Fruit fly (Drosophila melanogaster) whole organism, embryonic: ENCODE data around the gene Cyp4ac3.

Experiments used
- C15 ChIP-seq: fragments of 200-800 bp; sonication (Bioruptor generic); IDR thresholded peaks from 3 replicates; pipeline ENCODE4 v1.3.6; 2022; ENCODE audit warnings: missing biosample characterization, missing genetic modification characterization
- CG10209 ChIP-seq: fragments of 200-800 bp; sonication (Bioruptor generic); optimal IDR thresholded peaks from 3 replicates; lab custom pipeline; 2017; ENCODE audit warnings: missing biosample characterization, mild to moderate bottlenecking, missing genetic modification characterization, missing genetic modification reagents
- CG1024 ChIP-seq: fragments of 200-800 bp; sonication (Bioruptor generic); IDR thresholded peaks from 2 replicates; pipeline ENCODE4 v1.3.6; 2022; ENCODE audit warnings: missing biosample characterization, missing genetic modification characterization
- CG10267 ChIP-seq: fragments of 200-800 bp; sonication (Bioruptor generic); optimal IDR thresholded peaks from 2 replicates; lab custom pipeline; 2018; ENCODE audit warnings: missing biosample characterization, mild to moderate bottlenecking, missing genetic modification characterization, moderate library complexity
- CG10321 ChIP-seq: fragments of 200-800 bp; sonication (Bioruptor generic); IDR thresholded peaks from 2 replicates; pipeline ENCODE4 v1.3.6; 2022; ENCODE audit warnings: missing biosample characterization, missing genetic modification characterization
- CG11504 ChIP-seq: fragments of 200-800 bp; sonication (Bioruptor generic); optimal IDR thresholded peaks from 3 replicates; lab custom pipeline; 2019; ENCODE audit warnings: missing biosample characterization, mild to moderate bottlenecking, missing genetic modification characterization, moderate library complexity
- CG13296 ChIP-seq: fragments of 200-800 bp; sonication (Bioruptor generic); optimal IDR thresholded peaks from 3 replicates; lab custom pipeline; 2018; ENCODE audit warnings: missing biosample characterization, mild to moderate bottlenecking, missing genetic modification characterization
- CG14667 ChIP-seq: fragments of 200-800 bp; sonication (Bioruptor generic); IDR thresholded peaks from 2 replicates; pipeline ENCODE4 v1.3.6; 2022; ENCODE audit warnings: missing biosample characterization, missing genetic modification characterization
- CG15269 ChIP-seq: fragments of 200-800 bp; sonication (Bioruptor generic); optimal IDR thresholded peaks from 2 replicates; lab custom pipeline; 2018; ENCODE audit warnings: missing biosample characterization, mild to moderate bottlenecking, missing genetic modification characterization, moderate library complexity
- CG15514 ChIP-seq: fragments of 200-800 bp; sonication (Bioruptor generic); optimal IDR thresholded peaks from 3 replicates; lab custom pipeline; 2017; ENCODE audit warnings: missing biosample characterization, missing genetic modification characterization, mild to moderate bottlenecking, moderate library complexity, missing genetic modification reagents
- CG16815 ChIP-seq: fragments of 200-800 bp; sonication (Bioruptor generic); optimal IDR thresholded peaks from 3 replicates; lab custom pipeline; 2017; ENCODE audit warnings: missing biosample characterization, mild to moderate bottlenecking, missing genetic modification characterization
- CG2120 ChIP-seq: fragments of 200-800 bp; sonication (Bioruptor generic); optimal IDR thresholded peaks from 3 replicates; lab custom pipeline; 2016; ENCODE audit warnings: missing biosample characterization, missing genetic modification characterization
- CG2875 ChIP-seq: fragments of 200-800 bp; sonication (Bioruptor generic); optimal IDR thresholded peaks from 2 replicates; lab custom pipeline; 2017; ENCODE audit warnings: missing biosample characterization, mild to moderate bottlenecking, missing genetic modification characterization, missing genetic modification reagents
- CG3065 ChIP-seq: fragments of 200-800 bp; sonication (Bioruptor generic); optimal IDR thresholded peaks from 2 replicates; lab custom pipeline; 2016; ENCODE audit warnings: missing biosample characterization, missing genetic modification characterization
- CG4707 ChIP-seq: fragments of 200-800 bp; sonication (Bioruptor generic); optimal IDR thresholded peaks from 2 replicates; lab custom pipeline; 2018; ENCODE audit warnings: missing biosample characterization, mild to moderate bottlenecking, missing genetic modification characterization, moderate library complexity
- CG5180 ChIP-seq: fragments of 200-800 bp; sonication (Bioruptor generic); optimal IDR thresholded peaks from 3 replicates; lab custom pipeline; 2017; ENCODE audit warnings: missing biosample characterization, missing genetic modification characterization, mild to moderate bottlenecking, moderate library complexity, missing genetic modification reagents
- CG6689 ChIP-seq: fragments of 200-800 bp; sonication (Bioruptor generic); IDR thresholded peaks from 2 replicates; pipeline ENCODE4 v1.3.6; 2022; ENCODE audit warnings: missing biosample characterization, missing genetic modification characterization
- CG6791 ChIP-seq: fragments of 200-800 bp; sonication (Bioruptor generic); IDR thresholded peaks from 3 replicates; pipeline ENCODE4 v1.3.6; 2022; ENCODE audit warnings: missing biosample characterization, missing genetic modification characterization; ENCODE audit not compliant: partially characterized antibody
- CG7987 ChIP-seq: fragments of 200-800 bp; sonication (Bioruptor generic); optimal IDR thresholded peaks from 2 replicates; lab custom pipeline; 2018; ENCODE audit warnings: missing biosample characterization, mild to moderate bottlenecking, missing genetic modification characterization, moderate library complexity
- CG8924 ChIP-seq: fragments of 200-800 bp; optimal IDR thresholded peaks from 3 replicates; lab custom pipeline; 2019; ENCODE audit warnings: missing biosample characterization, mild to moderate bottlenecking, missing genetic modification characterization, moderate library complexity
- CoRest ChIP-seq: fragments of 200-800 bp; sonication (Bioruptor generic); optimal IDR thresholded peaks from 3 replicates; lab custom pipeline; 2018; ENCODE audit warnings: missing biosample characterization, mild to moderate bottlenecking, missing genetic modification characterization, moderate library complexity
- D19A ChIP-seq: fragments of 200-800 bp; optimal IDR thresholded peaks from 3 replicates; lab custom pipeline; 2019; ENCODE audit warnings: missing biosample characterization, mild to moderate bottlenecking, missing genetic modification characterization, moderate library complexity
- GATAe ChIP-seq: fragments of 200-800 bp; sonication (Bioruptor generic); conservative IDR thresholded peaks from 2 replicates; pipeline ENCODE4 v1.3.6; 2022; ENCODE audit warnings: missing biosample characterization, missing genetic modification characterization
- H15 ChIP-seq: fragments of 200-800 bp; sonication (Bioruptor generic); IDR thresholded peaks from 3 replicates; pipeline ENCODE4 v1.3.6; 2022; ENCODE audit warnings: missing biosample characterization, missing genetic modification characterization
- HLHmδ ChIP-seq: fragments of 200-800 bp; sonication (Bioruptor generic); optimal IDR thresholded peaks from 2 replicates; lab custom pipeline; 2018; ENCODE audit warnings: missing biosample characterization, mild to moderate bottlenecking, missing genetic modification characterization, moderate library complexity
- Hmx ChIP-seq: fragments of 200-800 bp; sonication (Bioruptor generic); optimal IDR thresholded peaks from 2 replicates; lab custom pipeline; 2016; ENCODE audit warnings: missing biosample characterization, missing genetic modification characterization
- Hr51 ChIP-seq, 2 experiments: fragments of 200-800 bp; sonication (Bioruptor generic); optimal IDR thresholded peaks; 2 replicates in 1 of 2; 3 replicates in 1 of 2; lab custom pipeline; 2016 to 2018; ENCODE audit warnings: missing biosample characterization in 2 of 2, missing genetic modification characterization in 2 of 2, mild to moderate bottlenecking in 1 of 2, moderate library complexity in 1 of 2
- Lpt ChIP-seq: fragments of >200 bp; optimal IDR thresholded peaks from 2 replicates; lab custom pipeline; 2018; ENCODE audit warnings: missing biosample characterization, missing genetic modification characterization
- Six4 ChIP-seq: fragments of 200-800 bp; sonication (Bioruptor generic); optimal IDR thresholded peaks from 2 replicates; lab custom pipeline; 2016; ENCODE audit warnings: missing biosample characterization, missing genetic modification characterization
- Stat92E ChIP-seq, 3 experiments: fragments of >200 bp in 2 of 3; fragments of 200-800 bp in 1 of 3; sonication (Bioruptor generic) in 1 of 3; optimal IDR thresholded peaks; 2 replicates each; lab custom pipeline; 2017 to 2019; ENCODE audit warnings: missing biosample characterization in 3 of 3, missing genetic modification characterization in 3 of 3, mild to moderate bottlenecking in 1 of 3, moderate library complexity in 1 of 3
- Vsx1 ChIP-seq: fragments of 200-800 bp; sonication (Bioruptor generic); optimal IDR thresholded peaks from 2 replicates; lab custom pipeline; 2017; ENCODE audit warnings: missing biosample characterization, mild to moderate bottlenecking, missing genetic modification characterization, missing genetic modification reagents
- ap ChIP-seq: fragments of 200-800 bp; sonication (Bioruptor generic); IDR thresholded peaks from 2 replicates; pipeline ENCODE4 v1.3.6; 2022; ENCODE audit warnings: missing biosample characterization, missing genetic modification characterization
- ase ChIP-seq: fragments of 200-800 bp; sonication (Bioruptor generic); IDR thresholded peaks from 3 replicates; pipeline ENCODE4 v1.3.6; 2022; ENCODE audit warnings: missing biosample characterization, missing genetic modification characterization
- cad ChIP-seq: fragments of >200 bp; optimal IDR thresholded peaks from 2 replicates; lab custom pipeline; 2017; ENCODE audit warnings: missing biosample characterization, missing genetic modification characterization
- crc ChIP-seq: fragments of 200-800 bp; sonication (Bioruptor generic); optimal IDR thresholded peaks from 2 replicates; lab custom pipeline; 2016; ENCODE audit warnings: missing biosample characterization, missing genetic modification characterization
- ems ChIP-seq: fragments of 200-800 bp; sonication (Bioruptor generic); optimal IDR thresholded peaks from 3 replicates; lab custom pipeline; 2016; ENCODE audit warnings: missing biosample characterization, missing genetic modification characterization
- esg ChIP-seq: fragments of 200-800 bp; sonication (Bioruptor generic); conservative IDR thresholded peaks from 2 replicates; pipeline ENCODE4 v1.3.6; 2022; ENCODE audit warnings: missing biosample characterization, missing genetic modification characterization
- ftz-f1 ChIP-seq: fragments of 200-800 bp; sonication (Bioruptor generic); optimal IDR thresholded peaks from 2 replicates; lab custom pipeline; 2016; ENCODE audit warnings: missing biosample characterization, missing genetic modification characterization
- fu2 ChIP-seq: fragments of 200-800 bp; sonication (Bioruptor generic); optimal IDR thresholded peaks from 2 replicates; lab custom pipeline; 2016; ENCODE audit warnings: missing biosample characterization, missing genetic modification characterization
- hb ChIP-seq: fragments of 200-800 bp; sonication (Bioruptor generic); IDR thresholded peaks from 3 replicates; pipeline ENCODE4 v1.3.6; 2022; ENCODE audit warnings: missing biosample characterization, missing genetic modification characterization; ENCODE audit not compliant: partially characterized antibody
- klu ChIP-seq: fragments of 200-800 bp; sonication (Bioruptor generic); IDR thresholded peaks from 2 replicates; pipeline ENCODE4 v1.3.6; 2022; ENCODE audit warnings: missing biosample characterization, missing genetic modification characterization
- nerfin-1 ChIP-seq: fragments of 200-800 bp; sonication (Bioruptor generic); optimal IDR thresholded peaks from 3 replicates; lab custom pipeline; 2019; ENCODE audit warnings: missing biosample characterization, mild to moderate bottlenecking, missing genetic modification characterization, moderate library complexity
- nerfin-2 ChIP-seq: fragments of 200-800 bp; sonication (Bioruptor generic); IDR thresholded peaks from 2 replicates; pipeline ENCODE4 v1.3.6; 2022; ENCODE audit warnings: missing biosample characterization, missing genetic modification characterization; ENCODE audit not compliant: partially characterized antibody
- oc ChIP-seq: fragments of 200-800 bp; sonication (Bioruptor generic); optimal IDR thresholded peaks from 2 replicates; lab custom pipeline; 2018; ENCODE audit warnings: missing biosample characterization, mild to moderate bottlenecking, missing genetic modification characterization, moderate library complexity
- pb ChIP-seq: fragments of 200-800 bp; sonication (Bioruptor generic); optimal IDR thresholded peaks from 3 replicates; lab custom pipeline; 2016; ENCODE audit warnings: missing biosample characterization, missing genetic modification characterization
- pum ChIP-seq: fragments of 200-800 bp; sonication (Bioruptor generic); optimal IDR thresholded peaks from 2 replicates; lab custom pipeline; 2016; ENCODE audit warnings: missing biosample characterization, missing genetic modification characterization
- sd ChIP-seq: fragments of 200-800 bp; sonication (Bioruptor generic); optimal IDR thresholded peaks from 3 replicates; lab custom pipeline; 2018; ENCODE audit warnings: missing biosample characterization, mild to moderate bottlenecking, missing genetic modification characterization, moderate library complexity
- zfh2 ChIP-seq: fragments of 200-800 bp; sonication (Bioruptor generic); optimal IDR thresholded peaks from 2 replicates; lab custom pipeline; 2016; ENCODE audit warnings: missing biosample characterization, missing genetic modification characterization

Gene Cyp4ac3

dm6 chr2L:5298978-5299627, 30.8 kb downstream of the Cyp4ac3 start (continued):
- TF ChIP-seq CG10321 = peak; percentile 84
- peak; percentile 67 for TF ChIP-seq CG13296 (GFP tag; lab: Kevin White, UChicago)
- no peak for TF ChIP-seq klu (GFP tag; lab: Robert Waterston, UW)
- no peak for TF ChIP-seq HLHmδ
- peak; percentile 78 for TF ChIP-seq CG4707 (GFP tag; lab: Kevin White, UChicago)
- TF ChIP-seq CoRest (tag; lab: Kevin White, UChicago) = peak; percentile 88
- TF ChIP-seq CG2875 (GFP tag; lab: Kevin White, UChicago) = peak; percentile 89
- TF ChIP-seq CG1024 (GFP tag; lab: Robert Waterston, UW) = peak; percentile 63
- no peak for TF ChIP-seq CG6791 (GFP tag; lab: Robert Waterston, UW)
- TF ChIP-seq Hmx (GFP tag; lab: Kevin White, UChicago) = peak; percentile 8
- TF ChIP-seq H15 (GFP tag; lab: Robert Waterston, UW) = 0 out of 3 replicates have a peak, but pooled peaks have one; percentile 39
- TF ChIP-seq CG11504 (tag; lab: Kevin White, UChicago) = peak; percentile 91
- peak; percentile 46 for TF ChIP-seq CG14667 (GFP tag; lab: Robert Waterston, UW)
- TF ChIP-seq CG10209 (GFP tag; lab: Kevin White, UChicago) = peak; percentile 83
- TF ChIP-seq zfh2 (GFP tag; lab: Kevin White, UChicago) = peak; percentile 57
- TF ChIP-seq CG6689 = peak; percentile 81
- TF ChIP-seq CG7987 (GFP tag; lab: Kevin White, UChicago) = peak; percentile 4
- peak; percentile 83 for TF ChIP-seq D19A
- no peak for TF ChIP-seq Lpt
- TF ChIP-seq ftz-f1 (GFP tag; lab: Kevin White, UChicago) = no peak
- TF ChIP-seq ase (GFP tag; lab: Robert Waterston, UW) = peak; percentile 64; the same call in 2 of the 3 replicates
- TF ChIP-seq CG16815 (GFP tag; lab: Kevin White, UChicago) = peak; percentile 73
- peak; percentile 75 for TF ChIP-seq Six4
- TF ChIP-seq CG3065 (GFP tag; lab: Kevin White, UChicago) = peak; percentile 38
- peak; percentile 42 for TF ChIP-seq sd (tag; lab: Kevin White, UChicago)
- TF ChIP-seq crc = peak; percentile 29
- TF ChIP-seq CG5180 (GFP tag; lab: Kevin White, UChicago) = peak; percentile 85
- TF ChIP-seq CG15514 = peak; percentile 40
- TF ChIP-seq CG8924 (tag; lab: Kevin White, UChicago) = peak; percentile 91
- peak; percentile 83 for TF ChIP-seq nerfin-1 (tag; lab: Kevin White, UChicago)
- peak; percentile 79 for TF ChIP-seq CG2120
- TF ChIP-seq GATAe (GFP tag; lab: Robert Waterston, UW) = peak; percentile 25; the same call in 1 of the 2 replicates
- TF ChIP-seq pb (GFP tag; lab: Kevin White, UChicago) = no peak
- peak; percentile 69 for TF ChIP-seq ems (GFP tag; lab: Kevin White, UChicago)
- TF ChIP-seq Stat92E (GFP tag; optimal IDR thresholded peaks at IDR 0.05; lab: Kevin White, UChicago) = peak in 1 of 3 experiments; percentile 75
- TF ChIP-seq CG10267 (tag; lab: Kevin White, UChicago) = peak; percentile 77
- TF ChIP-seq esg = peak; percentile 88
- TF ChIP-seq oc (tag; lab: Kevin White, UChicago) = peak; percentile 92
- TF ChIP-seq Hr51 (GFP tag; optimal IDR thresholded peaks at IDR 0.05; lab: Kevin White, UChicago) = peak in 1 of 2 experiments; percentile 90
- peak; percentile 74 for TF ChIP-seq ap (GFP tag; lab: Robert Waterston, UW)
- TF ChIP-seq cad (GFP tag; lab: Kevin White, UChicago) = no peak
- TF ChIP-seq hb (GFP tag; lab: Robert Waterston, UW) = no peak
- TF ChIP-seq nerfin-2 (GFP tag; lab: Robert Waterston, UW) = no peak
- peak; percentile 51 for TF ChIP-seq Vsx1 (GFP tag; lab: Kevin White, UChicago)
- TF ChIP-seq CG15269 (tag; lab: Kevin White, UChicago) = peak; percentile 89
- peak; percentile 57 for TF ChIP-seq pum (GFP tag; lab: Kevin White, UChicago)
- peak; percentile 41 for TF ChIP-seq fu2 (GFP tag; lab: Kevin White, UChicago)
- TF ChIP-seq C15 (GFP tag; lab: Robert Waterston, UW) = no peak
